Worm (Caenorhabditis elegans) whole organism, L3 larva: Measurements from ENCODE around the gene rpn-13.
A peak's percentile ranks its signal among the peaks of the same experiment; 100 is the strongest.

Experiments used
- R02D3.7 ChIP-seq: fragments of 150-350 bp; optimal IDR thresholded peaks from 2 replicates; lab custom pipeline; 2014; ENCODE audit warnings: missing biosample characterization, missing genetic modification characterization
- ZK546.5 ChIP-seq: sonication (generic microtip); optimal IDR thresholded peaks from 2 replicates; lab custom pipeline; 2017; ENCODE audit warnings: missing biosample characterization, missing genetic modification characterization
- ama-1 ChIP-seq: fragments of 150-350 bp; optimal IDR thresholded peaks from 2 replicates; lab custom pipeline; 2018
- ceh-16 ChIP-seq: sonication (generic microtip); optimal IDR thresholded peaks from 2 replicates; lab custom pipeline; 2017; ENCODE audit warnings: missing biosample characterization, missing genetic modification characterization
- ceh-28 ChIP-seq: fragments of 150-350 bp; optimal IDR thresholded peaks from 2 replicates; lab custom pipeline; 2014; ENCODE audit warnings: missing biosample characterization, missing genetic modification reagents, missing genetic modification characterization
- ceh-82 ChIP-seq: fragments of 150-350 bp; optimal IDR thresholded peaks from 2 replicates; lab custom pipeline; 2014; ENCODE audit warnings: missing biosample characterization, missing genetic modification characterization
- ceh-9 ChIP-seq: sonication (generic microtip); optimal IDR thresholded peaks from 2 replicates; lab custom pipeline; 2018; ENCODE audit warnings: missing biosample characterization, missing genetic modification characterization
- daf-12 ChIP-seq: fragments of 150-350 bp; optimal IDR thresholded peaks from 2 replicates; lab custom pipeline; 2014; ENCODE audit warnings: missing biosample characterization, missing genetic modification reagents, missing genetic modification characterization
- egl-27 ChIP-seq: sonication (generic microtip); optimal IDR thresholded peaks from 4 replicates; lab custom pipeline; 2017; ENCODE audit warnings: missing biosample characterization, missing genetic modification reagents, missing genetic modification characterization
- elt-1 ChIP-seq: fragments of 150-350 bp; optimal IDR thresholded peaks from 2 replicates; lab custom pipeline; 2014; ENCODE audit warnings: missing biosample characterization, missing genetic modification characterization
- elt-2 ChIP-seq: sonication (generic microtip); optimal IDR thresholded peaks from 2 replicates; lab custom pipeline; 2016; ENCODE audit warnings: missing genetic modification reagents, mild to moderate bottlenecking, missing genetic modification characterization, missing compliant biosample characterization
- elt-3 ChIP-seq, 3 experiments: fragments of 150-350 bp in 1 of 3; sonication (generic microtip) in 2 of 3; optimal IDR thresholded peaks; 2 replicates in 2 of 3; 4 replicates in 1 of 3; lab custom pipeline; 2014 to 2017; ENCODE audit warnings: missing biosample characterization in 3 of 3, missing genetic modification characterization in 3 of 3
- fkh-10 ChIP-seq: sonication (generic microtip); optimal IDR thresholded peaks from 2 replicates; lab custom pipeline; 2017; ENCODE audit warnings: missing biosample characterization, missing genetic modification reagents, missing genetic modification characterization
- fos-1 ChIP-seq: fragments of 150-350 bp; optimal IDR thresholded peaks from 2 replicates; lab custom pipeline; 2014; ENCODE audit warnings: missing biosample characterization, missing genetic modification characterization
- hmg-11 ChIP-seq: sonication (generic microtip); optimal IDR thresholded peaks from 2 replicates; lab custom pipeline; 2016; ENCODE audit warnings: missing genetic modification characterization, missing compliant biosample characterization
- jun-1 ChIP-seq: fragments of 150-350 bp; optimal IDR thresholded peaks from 2 replicates; lab custom pipeline; 2014; ENCODE audit warnings: missing biosample characterization, missing genetic modification reagents, missing genetic modification characterization
- lin-15B ChIP-seq: fragments of 150-350 bp; optimal IDR thresholded peaks from 2 replicates; lab custom pipeline; 2014; ENCODE audit warnings: missing biosample characterization, missing genetic modification characterization
- lin-39 ChIP-seq: fragments of 150-350 bp; optimal IDR thresholded peaks from 2 replicates; lab custom pipeline; 2018; ENCODE audit warnings: missing biosample characterization, missing genetic modification reagents, missing genetic modification characterization
- lsy-12 ChIP-seq: sonication (generic microtip); optimal IDR thresholded peaks from 2 replicates; lab custom pipeline; 2016; ENCODE audit warnings: mild to moderate bottlenecking, missing genetic modification characterization, missing compliant biosample characterization
- mml-1 ChIP-seq: fragments of 150-350 bp; sonication (generic microtip); optimal IDR thresholded peaks from 3 replicates; lab custom pipeline; 2014; ENCODE audit warnings: missing biosample characterization, missing genetic modification characterization
- nfya-1 ChIP-seq: sonication (generic microtip); optimal IDR thresholded peaks from 2 replicates; lab custom pipeline; 2017; ENCODE audit warnings: missing genetic modification characterization, mild to moderate bottlenecking, missing compliant biosample characterization, antibody characterized with exemption, moderate library complexity; ENCODE audit not compliant: insufficient read depth
- nhr-11 ChIP-seq: fragments of 150-350 bp; optimal IDR thresholded peaks from 2 replicates; lab custom pipeline; 2014; ENCODE audit warnings: missing biosample characterization, missing genetic modification characterization
- nhr-12 ChIP-seq: fragments of 150-350 bp; optimal IDR thresholded peaks from 2 replicates; lab custom pipeline; 2014; ENCODE audit warnings: missing biosample characterization, missing genetic modification characterization
- nhr-23 ChIP-seq: fragments of 150-350 bp; optimal IDR thresholded peaks from 2 replicates; lab custom pipeline; 2014; ENCODE audit warnings: missing biosample characterization, missing genetic modification reagents, missing genetic modification characterization
- nhr-25 ChIP-seq: sonication (generic microtip); optimal IDR thresholded peaks from 2 replicates; lab custom pipeline; 2017; ENCODE audit warnings: missing biosample characterization, missing genetic modification characterization
- nhr-43 ChIP-seq: sonication (generic microtip); optimal IDR thresholded peaks from 2 replicates; lab custom pipeline; 2016; ENCODE audit warnings: mild to moderate bottlenecking, missing genetic modification characterization, missing compliant biosample characterization; ENCODE audit not compliant: poor library complexity, severe bottlenecking
- nhr-67 ChIP-seq: fragments of 150-350 bp; optimal IDR thresholded peaks from 2 replicates; lab custom pipeline; 2014; ENCODE audit warnings: missing biosample characterization, missing genetic modification characterization
- nhr-77 ChIP-seq: fragments of 150-350 bp; optimal IDR thresholded peaks from 2 replicates; lab custom pipeline; 2014; ENCODE audit warnings: missing biosample characterization, missing genetic modification characterization
- pha-4 ChIP-seq: fragments of 150-350 bp; optimal IDR thresholded peaks from 2 replicates; lab custom pipeline; 2014; ENCODE audit warnings: missing biosample characterization, missing genetic modification reagents, missing genetic modification characterization
- pqm-1 ChIP-seq: fragments of 150-350 bp; optimal IDR thresholded peaks from 2 replicates; lab custom pipeline; 2017; ENCODE audit warnings: missing biosample characterization, missing genetic modification characterization, inconsistent platforms
- sea-2 ChIP-seq: fragments of 150-350 bp; sonication (generic microtip); optimal IDR thresholded peaks from 4 replicates; lab custom pipeline; 2014; ENCODE audit warnings: missing biosample characterization, missing genetic modification reagents, missing genetic modification characterization
- skn-1 ChIP-seq: fragments of 150-350 bp; optimal IDR thresholded peaks from 2 replicates; lab custom pipeline; 2014; ENCODE audit warnings: missing biosample characterization, missing genetic modification characterization
- unc-39 ChIP-seq: sonication (generic microtip); optimal IDR thresholded peaks from 4 replicates; lab custom pipeline; 2017; ENCODE audit warnings: missing biosample characterization, missing genetic modification characterization
- ztf-11 ChIP-seq: fragments of 150-350 bp; optimal IDR thresholded peaks from 2 replicates; lab custom pipeline; 2014; ENCODE audit warnings: missing biosample characterization, missing genetic modification characterization

The rpn-13 gene

DNA sequence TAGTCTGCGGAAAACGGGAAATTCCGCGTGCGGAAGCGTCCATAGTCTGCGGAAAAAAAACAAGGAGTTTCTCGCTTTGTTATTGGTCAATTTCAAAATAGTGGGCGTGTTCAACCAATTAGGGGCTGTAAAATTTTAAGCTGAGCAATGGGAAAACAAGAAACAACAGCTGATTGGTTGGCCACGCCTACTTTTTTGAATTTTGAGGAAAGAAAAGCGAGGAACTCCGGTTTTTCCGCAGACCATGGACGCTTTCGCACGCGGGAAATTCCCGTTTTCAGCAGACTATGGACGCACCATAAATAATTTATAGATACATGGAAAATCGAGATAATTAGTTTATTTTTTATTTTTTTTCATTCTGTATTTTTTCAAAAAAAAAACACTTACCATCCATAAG lies 40.0 kb downstream of the rpn-13 start:
- TF ChIP-seq nfya-1 (tag; lab: Kevin White, UChicago): peak; percentile 53

- no peak for TF ChIP-seq sea-2 (GFP tag; lab: Kevin White, UChicago)
- TF ChIP-seq ama-1 (lab: Kevin White, UChicago): peak; percentile 74
- TF ChIP-seq, all 47 proteins: peak for 1
Observed at ce11 chrIII:6300297-6300696, 41.4 kb downstream of the rpn-13 start.

DNA sequence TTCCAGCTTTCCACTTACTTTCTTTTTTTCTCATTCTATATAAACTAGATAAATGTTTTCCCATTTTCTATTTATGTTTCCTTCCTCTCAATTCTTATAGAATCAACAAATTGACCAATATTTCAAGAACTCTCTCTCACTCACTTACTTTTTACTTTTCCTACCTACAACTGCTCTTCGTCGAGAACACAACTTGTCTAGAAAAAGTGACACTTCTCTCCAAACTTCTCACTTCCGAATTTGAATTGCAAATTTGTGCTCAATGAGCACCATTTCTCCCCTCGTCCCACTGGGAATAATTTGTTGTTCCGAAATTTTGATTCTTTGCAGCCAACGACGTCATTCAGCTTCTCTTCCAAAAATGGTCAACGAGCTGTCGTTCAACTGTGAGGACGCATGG lies 43.6 kb downstream of the rpn-13 start, which contains the start of gene F47D12.3:
Gene F47D12.3 (plus strand): TSS at position 331 of the 400 bp plus-strand sequence.
- peak; percentile 27 for TF ChIP-seq lin-39 (tag; lab: Kevin White, UChicago)
- TF ChIP-seq nhr-25: no peak
- no peak for TF ChIP-seq pqm-1 (tag; lab: Kevin White, UChicago)
- TF ChIP-seq, all 47 proteins: peak for 1

- no peak for TF ChIP-seq lsy-12 (tag; lab: Kevin White, UChicago)
- no peak for TF ChIP-seq pha-4
- no peak for TF ChIP-seq fos-1
- no peak for TF ChIP-seq nhr-43 (tag; lab: Kevin White, UChicago)
- TF ChIP-seq nfya-1 (tag; lab: Kevin White, UChicago): no peak
- TF ChIP-seq ceh-28: no peak
- no peak for TF ChIP-seq ama-1 (lab: Kevin White, UChicago)
- no peak for TF ChIP-seq unc-39 (tag; lab: Kevin White, UChicago)
- TF ChIP-seq nhr-23 (tag; lab: Kevin White, UChicago): no peak
- no peak for TF ChIP-seq R02D3.7 (tag; lab: Kevin White, UChicago)
- no peak for TF ChIP-seq nhr-77 (tag; lab: Kevin White, UChicago)
- no peak for TF ChIP-seq egl-27
- TF ChIP-seq, all 47 proteins: peak for 0
Observed at ce11 chrIII:6297599-6297998, 44.1 kb downstream of the rpn-13 start.

ce11 chrIII:6295972-6296700 lies 45.6 kb downstream of the rpn-13 start, which contains the start of gene F47D12.7:
Gene F47D12.7 (minus strand): TSS chrIII:6296022.
- TF ChIP-seq elt-1 (tag; lab: Kevin White, UChicago) (peak; percentile 42), lsy-12 (tag; lab: Kevin White, UChicago) (no peak), ceh-9 (tag; lab: Kevin White, UChicago) (no peak), pqm-1 (tag; lab: Kevin White, UChicago) (no peak)
- TF ChIP-seq, all 47 proteins: peak for 1

- no peak for TF ChIP-seq mml-1 (tag; lab: Kevin White, UChicago)
- TF ChIP-seq skn-1 (tag; lab: Kevin White, UChicago): no peak
- no peak for TF ChIP-seq nhr-11 (tag; lab: Kevin White, UChicago)
- TF ChIP-seq nhr-23 (tag; lab: Kevin White, UChicago): no peak
- no peak for TF ChIP-seq daf-12 (tag; lab: Kevin White, UChicago)
- TF ChIP-seq ceh-16 (tag; lab: Kevin White, UChicago): no peak
- TF ChIP-seq jun-1 (tag; lab: Kevin White, UChicago): peak; percentile 19
- peak; percentile 74 for TF ChIP-seq elt-2 (tag; lab: Kevin White, UChicago)
- TF ChIP-seq ceh-82 (tag; lab: Kevin White, UChicago): no peak
- no peak for TF ChIP-seq elt-3 (tag; optimal IDR thresholded peaks at IDR 0.05; lab: Kevin White, UChicago)
- TF ChIP-seq lin-15B (tag; lab: Kevin White, UChicago): no peak
- TF ChIP-seq nfya-1 (tag; lab: Kevin White, UChicago): no peak
- TF ChIP-seq sea-2 (GFP tag; lab: Kevin White, UChicago): no peak
- TF ChIP-seq pqm-1 (tag; lab: Kevin White, UChicago): peak; percentile 38
- TF ChIP-seq nhr-12 (tag; lab: Kevin White, UChicago): no peak
- TF ChIP-seq hmg-11 (tag; lab: Kevin White, UChicago): no peak
- no peak for TF ChIP-seq ztf-11 (tag; lab: Kevin White, UChicago)
- no peak for TF ChIP-seq nhr-77 (tag; lab: Kevin White, UChicago)
- no peak for TF ChIP-seq fkh-10
- TF ChIP-seq elt-1 (tag; lab: Kevin White, UChicago): peak; percentile 91
- no peak for TF ChIP-seq ZK546.5 (tag; lab: Kevin White, UChicago)
- no peak for TF ChIP-seq nhr-67
- TF ChIP-seq, all 47 proteins: peak for 4
Observed at ce11 chrIII:6290469-6291182, 51.1 kb downstream of the rpn-13 start.
